Fruit fly (Drosophila melanogaster) whole organism, embryonic: ENCODE results near the gene ph-p.
A peak's percentile ranks its signal among the peaks of the same experiment; 100 is the strongest.

Experiments used
- ATbp ChIP-seq: fragments of 200-800 bp; sonication (Bioruptor generic); optimal IDR thresholded peaks from 2 replicates; lab custom pipeline; 2017; ENCODE audit warnings: missing biosample characterization, mild to moderate bottlenecking, missing genetic modification characterization, missing genetic modification reagents
- CG10209 ChIP-seq: fragments of 200-800 bp; sonication (Bioruptor generic); optimal IDR thresholded peaks from 3 replicates; lab custom pipeline; 2017; ENCODE audit warnings: missing biosample characterization, mild to moderate bottlenecking, missing genetic modification characterization, missing genetic modification reagents
- CG11696 ChIP-seq: fragments of 200-800 bp; sonication (Bioruptor generic); IDR thresholded peaks from 2 replicates; pipeline ENCODE4 v1.3.6; 2022; ENCODE audit warnings: missing biosample characterization, missing genetic modification characterization
- CG13287 ChIP-seq: fragments of 200-800 bp; sonication (Bioruptor generic); IDR thresholded peaks from 2 replicates; pipeline ENCODE4 v1.3.6; 2022; ENCODE audit warnings: missing biosample characterization, missing genetic modification characterization; ENCODE audit not compliant: partially characterized antibody
- CG18011 ChIP-seq: fragments of 200-800 bp; sonication (Bioruptor generic); optimal IDR thresholded peaks from 2 replicates; lab custom pipeline; 2017; ENCODE audit warnings: missing biosample characterization, missing genetic modification characterization, mild to moderate bottlenecking, moderate library complexity, missing genotype
- CG18599 ChIP-seq: fragments of 200-800 bp; sonication (Bioruptor generic); optimal IDR thresholded peaks from 3 replicates; lab custom pipeline; 2017; ENCODE audit warnings: missing biosample characterization, missing genetic modification characterization, mild to moderate bottlenecking, moderate library complexity, missing genetic modification reagents
- CG2120 ChIP-seq: fragments of 200-800 bp; sonication (Bioruptor generic); optimal IDR thresholded peaks from 3 replicates; lab custom pipeline; 2016; ENCODE audit warnings: missing biosample characterization, missing genetic modification characterization
- CG2875 ChIP-seq: fragments of 200-800 bp; sonication (Bioruptor generic); optimal IDR thresholded peaks from 2 replicates; lab custom pipeline; 2017; ENCODE audit warnings: missing biosample characterization, mild to moderate bottlenecking, missing genetic modification characterization, missing genetic modification reagents
- CG30403 ChIP-seq: fragments of 200-800 bp; sonication (Bioruptor generic); optimal IDR thresholded peaks from 3 replicates; lab custom pipeline; 2016; ENCODE audit warnings: missing biosample characterization, missing genetic modification characterization
- CG32532 ChIP-seq: fragments of 200-800 bp; sonication (Bioruptor generic); IDR thresholded peaks from 2 replicates; pipeline ENCODE4 v1.3.6; 2022; ENCODE audit warnings: missing biosample characterization, missing genetic modification characterization
- CG32772 ChIP-seq: fragments of 200-800 bp; sonication (Bioruptor generic); IDR thresholded peaks from 2 replicates; pipeline ENCODE4 v1.3.6; 2022; ENCODE audit warnings: missing biosample characterization, missing genetic modification characterization
- CG43689 ChIP-seq: fragments of 200-800 bp; sonication (Bioruptor generic); IDR thresholded peaks from 2 replicates; pipeline ENCODE4 v1.3.6; 2022; ENCODE audit warnings: missing biosample characterization, missing genetic modification characterization
- CG5953 ChIP-seq: fragments of 200-800 bp; sonication (Bioruptor generic); IDR thresholded peaks from 2 replicates; pipeline ENCODE4 v1.3.6; 2022; ENCODE audit warnings: missing biosample characterization, missing genetic modification characterization
- CG7745 ChIP-seq: fragments of 200-800 bp; sonication (Bioruptor generic); optimal IDR thresholded peaks from 2 replicates; lab custom pipeline; 2018; ENCODE audit warnings: missing biosample characterization, mild to moderate bottlenecking, missing genetic modification characterization, moderate library complexity
- CG8944 ChIP-seq: fragments of 200-800 bp; sonication (Bioruptor generic); optimal IDR thresholded peaks from 3 replicates; lab custom pipeline; 2016; ENCODE audit warnings: missing biosample characterization, missing genetic modification characterization
- CG9876 ChIP-seq: fragments of 200-800 bp; sonication (Bioruptor generic); optimal IDR thresholded peaks from 2 replicates; lab custom pipeline; 2016; ENCODE audit warnings: missing biosample characterization, missing genetic modification characterization
- CG9932 ChIP-seq: fragments of 200-800 bp; sonication (Bioruptor generic); IDR thresholded peaks from 2 replicates; pipeline ENCODE4 v1.3.6; 2022; ENCODE audit warnings: missing biosample characterization, missing genetic modification characterization
- CoRest ChIP-seq: fragments of 200-800 bp; sonication (Bioruptor generic); optimal IDR thresholded peaks from 3 replicates; lab custom pipeline; 2018; ENCODE audit warnings: missing biosample characterization, mild to moderate bottlenecking, missing genetic modification characterization, moderate library complexity
- Drgx ChIP-seq: fragments of 200-800 bp; sonication (Bioruptor generic); IDR thresholded peaks from 2 replicates; pipeline ENCODE4 v1.3.6; 2022; ENCODE audit warnings: missing biosample characterization, missing genetic modification characterization
- Ets65A ChIP-seq: fragments of 200-800 bp; sonication (Bioruptor generic); peaks from one replicate; lab custom pipeline; 2016; ENCODE audit warnings: missing biosample characterization, missing genetic modification characterization
- Gsc ChIP-seq: fragments of 200-800 bp; sonication (Bioruptor generic); IDR thresholded peaks from 2 replicates; pipeline ENCODE4 v1.3.6; 2022; ENCODE audit warnings: missing biosample characterization, missing genetic modification characterization
- Myb ChIP-seq: fragments of 200-800 bp; sonication (Bioruptor generic); optimal IDR thresholded peaks from 2 replicates; lab custom pipeline; 2016; ENCODE audit warnings: missing biosample characterization, missing genetic modification characterization
- Oli ChIP-seq: fragments of 200-800 bp; sonication (Bioruptor generic); optimal IDR thresholded peaks from 2 replicates; lab custom pipeline; 2018; ENCODE audit warnings: missing biosample characterization, mild to moderate bottlenecking, missing genetic modification characterization, moderate library complexity
- Ptx1 ChIP-seq: fragments of 200-800 bp; sonication (Bioruptor generic); IDR thresholded peaks from 2 replicates; pipeline ENCODE4 v1.3.6; 2022; ENCODE audit warnings: missing biosample characterization, missing genetic modification characterization
- Sry-δ ChIP-seq: fragments of 200-800 bp; sonication (Bioruptor generic); optimal IDR thresholded peaks from 2 replicates; lab custom pipeline; 2016; ENCODE audit warnings: missing biosample characterization, missing genetic modification characterization
- Xbp1 ChIP-seq: fragments of 200-800 bp; sonication (Bioruptor generic); optimal IDR thresholded peaks from 3 replicates; lab custom pipeline; 2016; ENCODE audit warnings: missing biosample characterization, mild to moderate bottlenecking, missing genetic modification characterization
- Xrp1 ChIP-seq: fragments of 200-800 bp; sonication (Bioruptor generic); IDR thresholded peaks from 2 replicates; pipeline ENCODE4 v1.3.6; 2022; ENCODE audit warnings: missing biosample characterization, missing genetic modification characterization
- ap ChIP-seq: fragments of 200-800 bp; sonication (Bioruptor generic); IDR thresholded peaks from 2 replicates; pipeline ENCODE4 v1.3.6; 2022; ENCODE audit warnings: missing biosample characterization, missing genetic modification characterization
- az2 ChIP-seq: fragments of 200-800 bp; sonication (Bioruptor generic); optimal IDR thresholded peaks from 3 replicates; lab custom pipeline; 2016; ENCODE audit warnings: missing biosample characterization, missing genetic modification characterization
- bbx ChIP-seq: fragments of 200-800 bp; sonication (Bioruptor generic); IDR thresholded peaks from 2 replicates; pipeline ENCODE4 v1.3.6; 2022; ENCODE audit warnings: missing biosample characterization, missing genetic modification characterization; ENCODE audit not compliant: partially characterized antibody
- cato ChIP-seq: fragments of 200-800 bp; sonication (Bioruptor generic); optimal IDR thresholded peaks from 2 replicates; lab custom pipeline; 2016; ENCODE audit warnings: missing biosample characterization, missing genetic modification characterization, borderline replicate concordance
- cg ChIP-seq: fragments of 200-800 bp; sonication (Bioruptor generic); optimal IDR thresholded peaks from 3 replicates; lab custom pipeline; 2019; ENCODE audit warnings: missing biosample characterization, mild to moderate bottlenecking, missing genetic modification characterization, moderate library complexity
- chinmo ChIP-seq: fragments of 200-800 bp; sonication (Bioruptor generic); IDR thresholded peaks from 4 replicates; pipeline ENCODE4 v1.3.6; 2022; ENCODE audit warnings: missing biosample characterization, missing genetic modification characterization; ENCODE audit not compliant: partially characterized antibody
- chm ChIP-seq: fragments of 200-800 bp; sonication (Bioruptor generic); IDR thresholded peaks from 2 replicates; pipeline ENCODE4 v1.3.6; 2022; ENCODE audit warnings: missing biosample characterization, missing genetic modification characterization
- dmrt11E ChIP-seq: fragments of 200-800 bp; sonication (Bioruptor generic); optimal IDR thresholded peaks from 3 replicates; lab custom pipeline; 2018; ENCODE audit warnings: missing biosample characterization, mild to moderate bottlenecking, missing genetic modification characterization, moderate library complexity
- gcm ChIP-seq: fragments of 200-800 bp; sonication (Bioruptor generic); optimal IDR thresholded peaks from 2 replicates; lab custom pipeline; 2019; ENCODE audit warnings: missing biosample characterization, mild to moderate bottlenecking, missing genetic modification characterization, moderate library complexity
- hb ChIP-seq: fragments of 200-800 bp; sonication (Bioruptor generic); IDR thresholded peaks from 3 replicates; pipeline ENCODE4 v1.3.6; 2022; ENCODE audit warnings: missing biosample characterization, missing genetic modification characterization; ENCODE audit not compliant: partially characterized antibody
- hth ChIP-seq: fragments of >200 bp; optimal IDR thresholded peaks from 2 replicates; lab custom pipeline; 2017; ENCODE audit warnings: inconsistent platforms
- knrl ChIP-seq: fragments of 200-800 bp; sonication (Bioruptor generic); IDR thresholded peaks from 3 replicates; pipeline ENCODE4 v1.3.6; 2022; ENCODE audit warnings: missing biosample characterization, missing genetic modification characterization; ENCODE audit not compliant: partially characterized antibody
- luna ChIP-seq: fragments of 200-800 bp; sonication (Bioruptor generic); optimal IDR thresholded peaks from 2 replicates; lab custom pipeline; 2016; ENCODE audit warnings: missing biosample characterization, missing genetic modification characterization
- nmo ChIP-seq: fragments of 200-800 bp; sonication (Bioruptor generic); optimal IDR thresholded peaks from 2 replicates; lab custom pipeline; 2018; ENCODE audit warnings: missing biosample characterization, mild to moderate bottlenecking, missing genetic modification characterization, moderate library complexity
- org-1 ChIP-seq: fragments of 200-800 bp; sonication (Bioruptor generic); optimal IDR thresholded peaks from 2 replicates; lab custom pipeline; 2017; ENCODE audit warnings: missing biosample characterization, missing genetic modification characterization
- pnt ChIP-seq: fragments of 200-800 bp; sonication (Bioruptor generic); optimal IDR thresholded peaks from 3 replicates; lab custom pipeline; 2016; ENCODE audit warnings: missing biosample characterization, missing genetic modification characterization
- pum ChIP-seq: fragments of 200-800 bp; sonication (Bioruptor generic); optimal IDR thresholded peaks from 2 replicates; lab custom pipeline; 2016; ENCODE audit warnings: missing biosample characterization, missing genetic modification characterization
- schlank ChIP-seq: fragments of 200-800 bp; sonication (Bioruptor generic); optimal IDR thresholded peaks from 2 replicates; lab custom pipeline; 2018; ENCODE audit warnings: missing biosample characterization, mild to moderate bottlenecking, missing genetic modification characterization
- sd ChIP-seq: fragments of 200-800 bp; sonication (Bioruptor generic); optimal IDR thresholded peaks from 3 replicates; lab custom pipeline; 2018; ENCODE audit warnings: missing biosample characterization, mild to moderate bottlenecking, missing genetic modification characterization, moderate library complexity
- slbo ChIP-seq: fragments of 200-800 bp; sonication (Bioruptor generic); IDR thresholded peaks from 2 replicates; pipeline ENCODE4 v1.3.6; 2022; ENCODE audit warnings: missing biosample characterization, missing genetic modification characterization
- ssp ChIP-seq: fragments of 200-800 bp; sonication (Bioruptor generic); IDR thresholded peaks from 2 replicates; pipeline ENCODE4 v1.3.6; 2022; ENCODE audit warnings: missing biosample characterization, missing genetic modification characterization
- tup ChIP-seq: fragments of 200-800 bp; sonication (Bioruptor generic); optimal IDR thresholded peaks from 2 replicates; lab custom pipeline; 2016; ENCODE audit warnings: missing biosample characterization, mild to moderate bottlenecking, missing genetic modification characterization, moderate library complexity
- unpg ChIP-seq: fragments of 200-800 bp; sonication (Bioruptor generic); optimal IDR thresholded peaks from 3 replicates; lab custom pipeline; 2018; ENCODE audit warnings: missing biosample characterization, mild to moderate bottlenecking, missing genetic modification characterization, moderate library complexity
- zen ChIP-seq: fragments of 200-800 bp; sonication (Bioruptor generic); optimal IDR thresholded peaks from 3 replicates; lab custom pipeline; 2018; ENCODE audit warnings: missing biosample characterization, mild to moderate bottlenecking, missing genetic modification characterization, moderate library complexity

Gene ph-p

DNA sequence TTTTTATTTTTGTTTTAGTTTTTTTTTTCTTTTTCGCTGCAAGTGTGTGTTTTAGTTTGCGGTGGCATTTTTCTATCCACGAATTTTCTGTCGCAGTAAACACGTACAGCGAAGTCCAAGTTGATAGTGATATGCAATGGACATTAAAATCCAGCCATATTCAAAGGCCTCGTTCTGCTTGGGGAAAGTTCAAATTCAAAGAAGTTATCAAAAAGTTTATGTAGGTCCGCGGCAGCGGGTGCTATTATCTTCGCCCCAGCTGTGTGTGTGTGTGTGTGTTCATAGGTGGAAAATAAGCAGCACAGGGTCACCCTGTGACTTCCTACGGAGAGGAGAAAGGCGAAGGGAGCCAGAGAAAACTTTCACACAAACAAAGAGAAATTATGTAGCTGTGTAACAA is 50.7 kb downstream of the ph-p start (continued):
- TF ChIP-seq zen (tag; lab: Kevin White, UChicago) (no peak), unpg (peak; percentile 60), CG10209 (peak; percentile 40), Sry-δ (GFP tag; lab: Kevin White, UChicago) (no peak), tup (GFP tag; lab: Kevin White, UChicago) (no peak), Drgx (GFP tag; lab: Robert Waterston, UW) (peak; percentile 86), CG18011 (GFP tag; lab: Kevin White, UChicago) (peak; percentile 29), CG13287 (GFP tag; lab: Robert Waterston, UW) (no peak), CG9876 (GFP tag; lab: Kevin White, UChicago) (no peak), pnt (no peak), Xbp1 (GFP tag; lab: Kevin White, UChicago) (peak; percentile 60), Xrp1 (peak; percentile 64; the same call in 1 of the 2 replicates), bbx (no peak), CG32532 (GFP tag; lab: Robert Waterston, UW) (peak; percentile 66), hb (no peak), CG2875 (GFP tag; lab: Kevin White, UChicago) (peak; percentile 47), ATbp (peak; percentile 81), org-1 (peak; percentile 54), ssp (GFP tag; lab: Robert Waterston, UW) (peak; percentile 49), CG8944 (GFP tag; lab: Kevin White, UChicago) (peak; percentile 26), Ets65A (GFP tag; lab: Kevin White, UChicago) (peak; percentile 91), CoRest (tag; lab: Kevin White, UChicago) (peak; percentile 64), knrl (GFP tag; lab: Robert Waterston, UW) (no peak), CG43689 (GFP tag; lab: Robert Waterston, UW) (peak; percentile 43), Oli (tag; lab: Kevin White, UChicago) (peak; percentile 68), chm (peak; percentile 81), Gsc (GFP tag; lab: Robert Waterston, UW) (peak; percentile 24; the same call in 1 of the 2 replicates), CG18599 (GFP tag; lab: Kevin White, UChicago) (peak; percentile 66), chinmo (0 out of 4 replicates have a peak, but pooled peaks have one; percentile 19), pum (GFP tag; lab: Kevin White, UChicago) (peak; percentile 36), CG30403 (GFP tag; lab: Kevin White, UChicago) (peak; percentile 55), dmrt11E (tag; lab: Kevin White, UChicago) (peak; percentile 55), Ptx1 (GFP tag; lab: Robert Waterston, UW) (peak; percentile 70), CG7745 (tag; lab: Kevin White, UChicago) (no peak), CG11696 (peak; percentile 87), az2 (peak; percentile 47), CG32772 (GFP tag; lab: Robert Waterston, UW) (peak; percentile 65), ap (peak; percentile 62), gcm (GFP tag; lab: Kevin White, UChicago) (peak; percentile 21), slbo (GFP tag; lab: Robert Waterston, UW) (peak; percentile 76), Myb (GFP tag; lab: Kevin White, UChicago) (peak; percentile 40), cato (no peak), CG9932 (GFP tag; lab: Robert Waterston, UW) (peak; percentile 27; the same call in 1 of the 2 replicates), schlank (tag; lab: Kevin White, UChicago) (peak; percentile 26), sd (tag; lab: Kevin White, UChicago) (no peak), luna (no peak), nmo (GFP tag; lab: Kevin White, UChicago) (peak; percentile 44), CG2120 (GFP tag; lab: Kevin White, UChicago) (peak; percentile 42), hth (lab: Kevin White, UChicago) (no peak), cg (peak; percentile 44), CG5953 (GFP tag; lab: Robert Waterston, UW) (peak; percentile 41; the same call in 1 of the 2 replicates)
